Worm (Caenorhabditis elegans): ENCODE data around the gene T26E4.3.

Gene T26E4.3

ce11 chrV:15781086-15781485, 1.5 kb upstream of the T26E4.3 start, which contains the start of gene T26E4.2:
TSS of gene T26E4.2 (plus strand) at chrV:15781386.
- TF ChIP-seq mxl-2 (GFP tag; conservative IDR thresholded peaks at IDR 0.05), result no peak
- TF ChIP-seq cey-2 (tag; optimal IDR thresholded peaks at IDR 0.05; ENCODE audit: borderline replicate concordance, insufficient read depth), result no peak
- TF ChIP-seq egl-27 (tag; optimal IDR thresholded peaks at IDR 0.05), result no peak
- no peak for TF ChIP-seq fos-1 (tag; optimal IDR thresholded peaks at IDR 0.05)
- no peak for TF ChIP-seq ceh-44 (GFP tag; IDR thresholded peaks at IDR 0.05)
- TF ChIP-seq nhr-41 (GFP tag; IDR thresholded peaks at IDR 0.05), result no peak
- no peak for TF ChIP-seq fkh-10 (GFP tag; optimal IDR thresholded peaks at IDR 0.05)
- no peak for TF ChIP-seq nhr-42 (GFP tag; IDR thresholded peaks at IDR 0.05)
- TF ChIP-seq duxl-1 (tag; optimal IDR thresholded peaks at IDR 0.05; ENCODE audit: poor library complexity), result no peak
- TF ChIP-seq vab-7 (GFP tag; IDR thresholded peaks at IDR 0.05), result no peak
- TF ChIP-seq lim-7 (GFP tag; IDR thresholded peaks at IDR 0.05), result no peak
- TF ChIP-seq hlh-11 (tag; optimal IDR thresholded peaks at IDR 0.05), result no peak
- TF ChIP-seq skn-1 (tag; optimal IDR thresholded peaks at IDR 0.05), result no peak
- TF ChIP-seq nhr-10 (tag; optimal IDR thresholded peaks at IDR 0.05), result no peak
- no peak for TF ChIP-seq sdz-12 (GFP tag; optimal IDR thresholded peaks at IDR 0.05)
- no peak for TF ChIP-seq attf-4 (tag; optimal IDR thresholded peaks at IDR 0.05)
- no peak for TF ChIP-seq spr-1 (tag; optimal IDR thresholded peaks at IDR 0.05)

- TF ChIP-seq hmg-1.1 (GFP tag; IDR thresholded peaks at IDR 0.05) (no peak), aha-1 (tag) (peak; percentile 12)
Observed at ce11 chrV:15792409-15792808, 9.8 kb downstream of the T26E4.3 start, which contains the start of gene T26E4.4. TSS of gene T26E4.4 (minus strand) at chrV:15792509.

DNA sequence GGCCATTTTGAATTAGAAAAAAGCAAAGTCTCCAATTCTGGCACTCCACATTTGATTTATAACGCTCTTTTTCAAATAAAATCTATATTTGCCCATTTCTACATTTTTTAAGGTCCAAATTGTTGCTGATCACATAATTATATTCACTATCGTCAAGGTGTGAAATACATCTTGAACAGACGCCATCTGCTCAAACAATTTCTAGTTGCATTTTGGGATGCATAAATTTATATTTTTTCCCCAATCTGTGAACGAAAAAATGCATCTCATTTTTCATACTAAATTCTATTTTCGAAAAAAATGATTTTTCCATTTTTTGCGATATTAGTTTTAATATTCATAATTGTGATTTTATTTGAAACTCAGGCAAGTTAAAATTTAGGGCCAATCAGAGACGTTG, 10.7 kb downstream of the T26E4.3 start, which contains the start of gene T26E4.7:
T26E4.7 (plus strand) TSS at position 301 of the 400 bp plus-strand sequence.
- TF ChIP-seq ztf-11 (tag; optimal IDR thresholded peaks at IDR 0.05) (no peak), unc-130 (GFP tag; optimal IDR thresholded peaks at IDR 0.05) (no peak), ceh-62 (tag; optimal IDR thresholded peaks at IDR 0.05) (no peak), T20F7.1 (GFP tag; optimal IDR thresholded peaks at IDR 0.05) (no peak), zfp-3 (GFP tag; conservative IDR thresholded peaks at IDR 0.05) (no peak), lin-38 (GFP tag; IDR thresholded peaks at IDR 0.05) (no peak), fkh-10 (GFP tag; optimal IDR thresholded peaks at IDR 0.05) (no peak), lin-13 (GFP tag; optimal IDR thresholded peaks at IDR 0.05) (no peak), hif-1 (tag; optimal IDR thresholded peaks at IDR 0.05) (no peak), nhr-76 (tag; optimal IDR thresholded peaks at IDR 0.05) (no peak), madf-5 (GFP tag; IDR thresholded peaks at IDR 0.05) (no peak), nhr-10 (tag; optimal IDR thresholded peaks at IDR 0.05) (no peak), saeg-2 (GFP tag; IDR thresholded peaks at IDR 0.05) (no peak), cey-2 (tag; optimal IDR thresholded peaks at IDR 0.05; ENCODE audit: borderline replicate concordance, insufficient read depth) (no peak), tra-1 (GFP tag; IDR thresholded peaks at IDR 0.05) (no peak), nhr-111 (GFP tag; optimal IDR thresholded peaks at IDR 0.05) (no peak), mdl-1 (tag; optimal IDR thresholded peaks at IDR 0.05) (no peak), madf-9 (GFP tag; conservative IDR thresholded peaks at IDR 0.05) (no peak), T26A8.4 (GFP tag; IDR thresholded peaks at IDR 0.05) (no peak)

ce11 chrV:15796087-15796486, 13.5 kb downstream of the T26E4.3 start, which contains the start of gene nhr-223:
TSS of gene nhr-223 (plus strand) at chrV:15796387.
- TF ChIP-seq unc-62 (GFP tag; optimal IDR thresholded peaks at IDR 0.05 in 1 of 2), result peak in 1 of 2 experiments; percentile 78
- TF ChIP-seq unc-62 (tag; optimal IDR thresholded peaks at IDR 0.05), result no peak
- no peak for TF ChIP-seq madf-5 (GFP tag; IDR thresholded peaks at IDR 0.05)
- no peak for TF ChIP-seq T20F7.1 (GFP tag; optimal IDR thresholded peaks at IDR 0.05)
- TF ChIP-seq egl-43 (GFP tag; IDR thresholded peaks at IDR 0.05), result no peak
- TF ChIP-seq ctbp-1 (GFP tag; IDR thresholded peaks at IDR 0.05), result no peak
- no peak for TF ChIP-seq rbr-2 (tag; optimal IDR thresholded peaks at IDR 0.05)
- TF ChIP-seq F26F4.8 (GFP tag; conservative IDR thresholded peaks at IDR 0.05), result no peak
- no peak for TF ChIP-seq dmd-6 (GFP tag; IDR thresholded peaks at IDR 0.05)
- no peak for TF ChIP-seq mes-2 (tag; optimal IDR thresholded peaks at IDR 0.05; ENCODE audit: poor library complexity, severe bottlenecking)
